Fruit fly (Drosophila melanogaster) S2 (cell line): ENCODE data around the gene dco.

Experiments
- CG8478 ChIP-seq: fragments of >200 bp; optimal IDR thresholded peaks from 2 replicates; lab custom pipeline; 2018
- CTCF ChIP-seq, 2 experiments: fragments of >200 bp; optimal IDR thresholded peaks; 2 replicates each; lab custom pipeline; 2018

Gene dco

DNA sequence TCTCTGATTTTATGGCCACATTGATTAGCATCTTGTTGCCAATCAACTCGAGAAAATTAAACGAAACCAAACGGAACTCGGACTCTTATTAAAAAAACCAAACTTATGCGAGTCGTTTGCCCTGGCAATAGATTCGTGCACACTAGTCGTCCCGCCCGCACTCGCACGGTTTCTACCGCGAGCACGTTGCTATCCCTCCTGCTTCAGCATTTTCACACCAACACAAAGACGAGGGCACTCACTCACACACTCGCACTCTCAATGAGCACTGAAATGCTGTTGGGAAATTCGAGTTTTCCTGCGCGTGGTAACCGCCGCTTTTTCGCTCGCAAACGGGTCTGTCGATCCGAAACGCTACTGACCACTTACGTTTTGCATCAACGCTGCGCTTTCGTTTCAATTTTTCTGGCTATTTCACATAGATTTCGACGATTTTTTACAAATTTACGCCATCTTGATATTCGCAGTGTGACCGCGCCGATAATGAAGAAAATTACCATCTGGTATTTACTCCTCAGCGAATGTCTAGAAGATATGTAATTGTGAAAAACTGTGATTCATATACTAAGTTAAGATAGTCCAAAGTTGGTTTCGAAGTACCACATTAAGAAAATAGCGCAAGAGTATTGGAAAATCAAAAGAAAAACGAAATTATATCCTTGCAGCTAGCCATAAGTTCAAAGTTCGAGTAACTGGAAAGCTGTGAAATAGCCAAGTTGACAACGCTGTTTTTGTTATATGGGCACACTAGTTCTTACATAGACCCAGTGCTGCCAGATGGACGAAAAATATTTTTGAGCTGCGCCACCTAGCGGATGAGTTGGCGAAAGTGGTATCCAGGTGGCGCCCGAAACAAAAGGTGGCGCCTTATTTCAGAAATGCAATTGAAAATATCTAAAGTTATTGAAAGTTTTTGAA lies at the start of gene dco:
Gene dco (minus strand): TSS at position 503 of the 918 bp plus-strand sequence.
- peak; percentile 97 to 99 for TF ChIP-seq CTCF (optimal IDR thresholded peaks at IDR 0.05; lab: Kevin White, UChicago)
- no peak for TF ChIP-seq CG8478 (lab: Kevin White, UChicago)

DNA sequence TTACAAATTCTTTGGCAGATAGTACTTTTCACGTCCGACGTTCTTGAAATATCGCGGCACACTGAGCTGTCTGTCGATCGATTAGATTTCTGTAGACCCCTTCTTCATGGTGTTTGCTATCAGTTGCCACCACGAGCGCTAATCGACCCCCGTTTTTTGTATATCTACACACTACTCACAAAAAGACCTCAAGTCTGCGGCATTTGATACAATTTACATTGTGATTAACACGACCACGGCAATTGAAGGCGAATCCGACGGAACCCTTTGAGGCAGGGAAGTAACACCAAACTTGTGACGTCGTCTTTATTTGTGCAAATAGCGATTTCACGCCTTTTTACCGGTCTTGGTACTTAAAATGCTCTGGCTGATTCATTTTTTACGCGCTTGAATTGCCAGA lies 48.1 kb upstream of the dco start, which contains the start of gene Mayo:
Gene Mayo (minus strand): TSS at position 66 of the 400 bp plus-strand sequence.
- TF ChIP-seq CTCF (optimal IDR thresholded peaks at IDR 0.05; lab: Kevin White, UChicago) = no peak

- TF ChIP-seq CG8478 (lab: Kevin White, UChicago) (no peak), CTCF (optimal IDR thresholded peaks at IDR 0.05; lab: Kevin White, UChicago) (no peak)
Observed at dm6 chr3R:31101069-31101468, 40.1 kb upstream of the dco start, which contains the start of gene CG15553. TSS of gene CG15553 (minus strand) at chr3R:31101169.

dm6 chr3R:31097221-31097620 lies 36.2 kb upstream of the dco start, which contains the start of gene CG11317:
TSS of gene CG11317 (minus strand) at chr3R:31097321.
- TF ChIP-seq CTCF (optimal IDR thresholded peaks at IDR 0.05; lab: Kevin White, UChicago) (no peak), CG8478 (lab: Kevin White, UChicago) (no peak)

dm6 chr3R:31089985-31090384 lies 29.0 kb upstream of the dco start:
- TF ChIP-seq CG8478 (lab: Kevin White, UChicago) (no peak), CTCF (optimal IDR thresholded peaks at IDR 0.05; lab: Kevin White, UChicago) (no peak)

dm6 chr3R:31086394-31086793 lies 25.4 kb upstream of the dco start:
- TF ChIP-seq CG8478 (lab: Kevin White, UChicago) (no peak), CTCF (optimal IDR thresholded peaks at IDR 0.05; lab: Kevin White, UChicago) (peak; percentile 48 to 56)

DNA sequence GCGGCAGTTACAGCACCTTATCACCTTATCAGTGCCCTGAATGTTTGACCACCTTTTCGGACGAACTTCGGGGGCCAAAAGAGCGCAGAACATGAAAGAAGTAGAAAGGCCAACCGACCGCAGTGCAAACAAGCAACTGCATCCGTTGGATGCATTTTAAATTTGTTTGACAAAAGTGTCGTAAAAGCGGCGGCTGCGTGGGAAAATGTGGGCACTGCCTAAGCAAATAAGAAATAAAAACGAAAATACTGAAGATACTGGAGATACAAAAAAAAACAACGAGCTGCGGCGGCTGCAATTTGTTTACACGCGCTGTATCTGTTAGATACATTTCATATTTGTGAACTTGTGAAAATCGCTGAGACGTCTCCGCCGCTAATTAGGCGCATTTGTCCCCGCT lies 9.7 kb upstream of the dco start:
- no peak for TF ChIP-seq CG8478 (lab: Kevin White, UChicago)
- TF ChIP-seq CTCF (optimal IDR thresholded peaks at IDR 0.05; lab: Kevin White, UChicago) = no peak

DNA sequence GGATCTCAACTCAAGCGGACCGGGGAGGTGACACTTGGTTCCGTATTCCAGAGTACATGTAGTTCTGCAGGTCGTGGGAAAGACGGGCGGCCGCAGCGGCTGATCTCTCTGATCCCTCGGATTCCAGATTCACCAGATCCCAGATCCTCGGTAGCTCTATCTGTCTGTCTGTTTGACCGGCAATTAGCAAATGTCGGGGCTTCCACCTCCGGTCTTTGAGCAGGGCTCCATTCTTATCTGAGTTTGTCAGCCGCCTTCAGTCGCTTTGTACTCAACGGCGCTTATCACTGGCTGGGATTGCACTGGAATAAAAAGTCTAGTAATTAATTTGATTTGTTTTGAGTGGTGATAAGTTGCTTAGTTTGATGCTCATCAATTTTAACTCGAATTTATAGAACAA lies 5.3 kb upstream of the dco start:
- TF ChIP-seq CTCF (optimal IDR thresholded peaks at IDR 0.05; lab: Kevin White, UChicago) (no peak), CG8478 (lab: Kevin White, UChicago) (no peak)

- no peak for TF ChIP-seq CTCF (optimal IDR thresholded peaks at IDR 0.05; lab: Kevin White, UChicago)
- TF ChIP-seq CG8478 (lab: Kevin White, UChicago) = no peak
Observed at dm6 chr3R:31064653-31065322, 3.8 kb upstream of the dco start, which contains the start of gene Sox100B. TSS of gene Sox100B (plus strand) at chr3R:31065253.

DNA sequence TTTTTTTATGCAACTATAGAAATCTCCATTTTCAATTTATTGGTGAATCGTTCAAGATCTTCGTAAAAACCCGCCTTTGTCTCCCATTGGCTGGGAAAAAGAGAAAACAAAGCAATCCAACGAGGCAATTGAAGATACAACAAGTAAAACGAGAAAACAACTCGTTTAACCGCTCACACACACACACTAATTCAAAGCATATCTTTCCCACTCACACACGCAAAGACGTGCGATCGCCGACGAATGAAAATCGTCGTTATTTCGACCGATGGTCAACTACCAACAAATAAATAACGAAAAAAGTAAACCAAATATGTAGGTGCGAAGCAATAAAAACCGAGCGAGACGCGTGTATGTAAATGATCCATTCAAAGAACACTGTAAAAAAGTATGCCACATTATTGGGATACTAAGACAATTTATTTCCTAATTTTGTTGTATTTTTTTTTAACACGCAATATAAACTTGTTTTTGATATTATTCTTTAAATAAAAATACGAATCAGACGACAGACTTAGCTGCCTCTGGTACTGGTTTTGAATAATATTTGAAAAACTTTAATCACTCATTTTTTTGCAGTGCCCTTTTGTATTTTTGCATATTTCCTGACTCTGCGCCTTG lies 1.4 kb upstream of the dco start:
- TF ChIP-seq CTCF (optimal IDR thresholded peaks at IDR 0.05; lab: Kevin White, UChicago) = no peak
- no peak for TF ChIP-seq CG8478 (lab: Kevin White, UChicago)

- TF ChIP-seq CTCF (optimal IDR thresholded peaks at IDR 0.05; lab: Kevin White, UChicago) (no peak), CG8478 (lab: Kevin White, UChicago) (no peak)
Observed at dm6 chr3R:31059807-31060707, 953 bp downstream of the dco start.

- TF ChIP-seq CTCF (optimal IDR thresholded peaks at IDR 0.05; lab: Kevin White, UChicago) = no peak
Observed at dm6 chr3R:31059036-31059806, 1.8 kb downstream of the dco start.

dm6 chr3R:31053784-31054221 lies 7.2 kb downstream of the dco start, which contains the start of gene Chchd3:
TSS of gene Chchd3 (minus strand) at chr3R:31053915.
- TF ChIP-seq CTCF (optimal IDR thresholded peaks at IDR 0.05; lab: Kevin White, UChicago) = peak; percentile 54 to 60
- TF ChIP-seq CG8478 (lab: Kevin White, UChicago) = no peak
